Worm (Caenorhabditis elegans): ENCODE results near the gene C14A6.13.

Gene C14A6.13

ce11 chrV:18184910-18185309 is 23.8 kb upstream of the C14A6.13 start, which contains the start of gene C31G12.3:
C31G12.3 (plus strand) TSS chrV:18185210.
- no peak for TF ChIP-seq sea-1 (GFP tag; conservative IDR thresholded peaks at IDR 0.05)
- no peak for TF ChIP-seq ets-7 (tag; optimal IDR thresholded peaks at IDR 0.05)
- TF ChIP-seq aly-1 (tag; optimal IDR thresholded peaks at IDR 0.05) = no peak
- no peak for TF ChIP-seq ama-1 (optimal IDR thresholded peaks at IDR 0.05)
- no peak for TF ChIP-seq tra-4 (tag; optimal IDR thresholded peaks at IDR 0.05)
- TF ChIP-seq flt-1 (GFP tag; IDR thresholded peaks at IDR 0.05) = no peak

- TF ChIP-seq pes-1 (GFP tag; IDR thresholded peaks at IDR 0.05) = no peak
These were observed 18.5 kb upstream of the C14A6.13 start, which contains the start of gene C31G12.1 for ce11 chrV:18179663-18180062. C31G12.1 (plus strand) TSS chrV:18179963.

ce11 chrV:18178659-18179058 is 17.5 kb upstream of the C14A6.13 start, which contains the start of gene C31G12.4:
C31G12.4 (minus strand) TSS chrV:18178759.
- TF ChIP-seq ceh-13 (GFP tag; optimal IDR thresholded peaks at IDR 0.05) (no peak), flt-1 (GFP tag; IDR thresholded peaks at IDR 0.05) (no peak), pes-1 (GFP tag; IDR thresholded peaks at IDR 0.05) (no peak), hnd-1 (tag; optimal IDR thresholded peaks at IDR 0.05) (no peak), ceh-36 (tag; optimal IDR thresholded peaks at IDR 0.05) (no peak), tra-4 (tag; optimal IDR thresholded peaks at IDR 0.05) (no peak), scrt-1 (GFP tag; IDR thresholded peaks at IDR 0.05) (no peak), aly-1 (tag; optimal IDR thresholded peaks at IDR 0.05) (no peak), hmbx-1 (tag; optimal IDR thresholded peaks at IDR 0.05) (no peak), B0310.2 (tag; optimal IDR thresholded peaks at IDR 0.05) (no peak), ets-7 (tag; optimal IDR thresholded peaks at IDR 0.05) (no peak), sea-1 (GFP tag; conservative IDR thresholded peaks at IDR 0.05) (no peak), F13C5.2 (tag; optimal IDR thresholded peaks at IDR 0.05) (no peak), hmg-4 (GFP tag; optimal IDR thresholded peaks at IDR 0.05) (no peak), ama-1 (optimal IDR thresholded peaks at IDR 0.05) (no peak), tbx-37 (GFP tag; conservative IDR thresholded peaks at IDR 0.05) (no peak), tbx-11 (GFP tag; IDR thresholded peaks at IDR 0.05) (no peak)

- TF ChIP-seq tra-4 (tag; optimal IDR thresholded peaks at IDR 0.05) (no peak), F13C5.2 (tag; optimal IDR thresholded peaks at IDR 0.05) (no peak), aly-1 (tag; optimal IDR thresholded peaks at IDR 0.05) (no peak)
These were observed 10.4 kb upstream of the C14A6.13 start, which contains the start of gene C14A6.8 for ce11 chrV:18171568-18171967. C14A6.8 (minus strand) TSS chrV:18171668.

ce11 chrV:18168266-18168665 is 7.1 kb upstream of the C14A6.13 start, which contains the start of gene C14A6.7:
C14A6.7 (minus strand) TSS chrV:18168366.
- TF ChIP-seq flt-1 (GFP tag; IDR thresholded peaks at IDR 0.05) (no peak), tbx-11 (GFP tag; IDR thresholded peaks at IDR 0.05) (no peak), ama-1 (optimal IDR thresholded peaks at IDR 0.05) (no peak), scrt-1 (GFP tag; IDR thresholded peaks at IDR 0.05) (no peak), hmbx-1 (tag; optimal IDR thresholded peaks at IDR 0.05) (no peak), tbx-37 (GFP tag; conservative IDR thresholded peaks at IDR 0.05) (no peak), aly-1 (tag; optimal IDR thresholded peaks at IDR 0.05) (no peak), sea-1 (GFP tag; conservative IDR thresholded peaks at IDR 0.05) (no peak), F13C5.2 (tag; optimal IDR thresholded peaks at IDR 0.05) (no peak), hmg-4 (GFP tag; optimal IDR thresholded peaks at IDR 0.05) (no peak), hnd-1 (tag; optimal IDR thresholded peaks at IDR 0.05) (no peak), tra-4 (tag; optimal IDR thresholded peaks at IDR 0.05) (no peak), ceh-13 (GFP tag; optimal IDR thresholded peaks at IDR 0.05) (no peak), B0310.2 (tag; optimal IDR thresholded peaks at IDR 0.05) (no peak), pes-1 (GFP tag; IDR thresholded peaks at IDR 0.05) (no peak), ceh-36 (tag; optimal IDR thresholded peaks at IDR 0.05) (no peak), ets-7 (tag; optimal IDR thresholded peaks at IDR 0.05) (no peak)

- no peak for TF ChIP-seq ceh-13 (GFP tag; optimal IDR thresholded peaks at IDR 0.05)
- no peak for TF ChIP-seq tbx-37 (GFP tag; conservative IDR thresholded peaks at IDR 0.05)
- no peak for TF ChIP-seq scrt-1 (GFP tag; IDR thresholded peaks at IDR 0.05)
- TF ChIP-seq B0310.2 (tag; optimal IDR thresholded peaks at IDR 0.05) = no peak
- no peak for TF ChIP-seq ama-1 (optimal IDR thresholded peaks at IDR 0.05)
- TF ChIP-seq aly-1 (tag; optimal IDR thresholded peaks at IDR 0.05) = no peak
- TF ChIP-seq tbx-11 (GFP tag; IDR thresholded peaks at IDR 0.05) = no peak
- no peak for TF ChIP-seq F13C5.2 (tag; optimal IDR thresholded peaks at IDR 0.05)
These were observed 6.0 kb upstream of the C14A6.13 start, which contains the start of gene C14A6.6 for ce11 chrV:18167161-18167560. C14A6.6 (minus strand) TSS chrV:18167261.

- TF ChIP-seq aly-1 (tag; optimal IDR thresholded peaks at IDR 0.05) (no peak), sea-1 (GFP tag; conservative IDR thresholded peaks at IDR 0.05) (no peak), tbx-37 (GFP tag; conservative IDR thresholded peaks at IDR 0.05) (no peak), F13C5.2 (tag; optimal IDR thresholded peaks at IDR 0.05) (no peak), tbx-11 (GFP tag; IDR thresholded peaks at IDR 0.05) (no peak), hnd-1 (tag; optimal IDR thresholded peaks at IDR 0.05) (no peak), hmbx-1 (tag; optimal IDR thresholded peaks at IDR 0.05) (no peak), tra-4 (tag; optimal IDR thresholded peaks at IDR 0.05) (no peak), flt-1 (GFP tag; IDR thresholded peaks at IDR 0.05) (no peak)
These were observed 3.6 kb upstream of the C14A6.13 start, which contains the start of gene C14A6.5 for ce11 chrV:18164758-18165157. C14A6.5 (minus strand) TSS chrV:18164858.

- no peak for TF ChIP-seq aly-1 (tag; optimal IDR thresholded peaks at IDR 0.05)
- TF ChIP-seq F13C5.2 (tag; optimal IDR thresholded peaks at IDR 0.05) = no peak
- TF ChIP-seq hmg-4 (GFP tag; optimal IDR thresholded peaks at IDR 0.05) = no peak
- no peak for TF ChIP-seq flt-1 (GFP tag; IDR thresholded peaks at IDR 0.05)
- TF ChIP-seq ceh-13 (GFP tag; optimal IDR thresholded peaks at IDR 0.05) = no peak
- no peak for TF ChIP-seq ets-7 (tag; optimal IDR thresholded peaks at IDR 0.05)
- TF ChIP-seq B0310.2 (tag; optimal IDR thresholded peaks at IDR 0.05) = no peak
- TF ChIP-seq ceh-36 (tag; optimal IDR thresholded peaks at IDR 0.05) = no peak
- TF ChIP-seq scrt-1 (GFP tag; IDR thresholded peaks at IDR 0.05) = no peak
- no peak for TF ChIP-seq hmbx-1 (tag; optimal IDR thresholded peaks at IDR 0.05)
- no peak for TF ChIP-seq ama-1 (optimal IDR thresholded peaks at IDR 0.05)
- TF ChIP-seq hnd-1 (tag; optimal IDR thresholded peaks at IDR 0.05) = no peak
- no peak for TF ChIP-seq tra-4 (tag; optimal IDR thresholded peaks at IDR 0.05)
- TF ChIP-seq sea-1 (GFP tag; conservative IDR thresholded peaks at IDR 0.05) = no peak
These were observed 2.3 kb upstream of the C14A6.13 start for ce11 chrV:18163434-18163833.
